Fruit fly (Drosophila melanogaster) whole organism, adult: Measurements from ENCODE around the gene srw.
A peak's percentile ranks its signal among the peaks of the same experiment; 100 is the strongest.

ENCODE experiments used
- CG11617 ChIP-seq: fragments of 200-800 bp; sonication (Bioruptor generic); optimal IDR thresholded peaks from 2 replicates; lab custom pipeline; 2017; ENCODE audit warnings: mild to moderate bottlenecking, missing biosample characterization, missing genetic modification reagents, missing genetic modification characterization
- CG12768 ChIP-seq: fragments of 200-800 bp; sonication (Bioruptor generic); optimal IDR thresholded peaks from 2 replicates; lab custom pipeline; 2017; ENCODE audit warnings: missing biosample characterization, missing genetic modification characterization, mild to moderate bottlenecking, moderate library complexity, missing genetic modification reagents
- CG14711 ChIP-seq: fragments of 200-800 bp; sonication (Bioruptor generic); optimal IDR thresholded peaks from 2 replicates; lab custom pipeline; 2018; ENCODE audit warnings: missing biosample characterization, mild to moderate bottlenecking, missing genetic modification characterization, moderate library complexity
- CG1620 ChIP-seq: fragments of 200-800 bp; sonication (Bioruptor generic); optimal IDR thresholded peaks from 2 replicates; lab custom pipeline; 2016; ENCODE audit warnings: missing biosample characterization, missing genetic modification characterization
- CG33017 ChIP-seq: fragments of 200-800 bp; sonication (Bioruptor generic); optimal IDR thresholded peaks from 2 replicates; lab custom pipeline; 2018; ENCODE audit warnings: missing biosample characterization, mild to moderate bottlenecking, missing genetic modification characterization, moderate library complexity
- CG5204 ChIP-seq: fragments of 200-800 bp; sonication (Bioruptor generic); optimal IDR thresholded peaks from 2 replicates; lab custom pipeline; 2016; ENCODE audit warnings: missing biosample characterization, missing genetic modification characterization
- CG7045 ChIP-seq: fragments of 200-800 bp; sonication (Bioruptor generic); optimal IDR thresholded peaks from 2 replicates; lab custom pipeline; 2017; ENCODE audit warnings: missing biosample characterization, mild to moderate bottlenecking, missing genetic modification characterization
- CG7101 ChIP-seq: fragments of 200-800 bp; sonication (Bioruptor generic); optimal IDR thresholded peaks from 2 replicates; lab custom pipeline; 2018; ENCODE audit warnings: missing biosample characterization, mild to moderate bottlenecking, missing genetic modification characterization, moderate library complexity
- Clk ChIP-seq: fragments of 200-800 bp; sonication (Bioruptor generic); optimal IDR thresholded peaks from 2 replicates; lab custom pipeline; 2017; ENCODE audit warnings: missing biosample characterization, missing genetic modification characterization
- Crg-1 ChIP-seq: fragments of 200-800 bp; sonication (Bioruptor generic); optimal IDR thresholded peaks from 2 replicates; lab custom pipeline; 2016; ENCODE audit warnings: missing biosample characterization, missing genetic modification characterization
- Hr96 ChIP-seq: fragments of 200-800 bp; sonication (Bioruptor generic); optimal IDR thresholded peaks from 2 replicates; lab custom pipeline; 2016; ENCODE audit warnings: missing biosample characterization, missing genetic modification characterization
- Mnt ChIP-seq: fragments of 200-800 bp; sonication (Bioruptor generic); optimal IDR thresholded peaks from 2 replicates; lab custom pipeline; 2016; ENCODE audit warnings: missing biosample characterization, mild to moderate bottlenecking, missing genetic modification characterization
- bab1 ChIP-seq: fragments of 200-800 bp; sonication (Bioruptor generic); optimal IDR thresholded peaks from 3 replicates; lab custom pipeline; 2019; ENCODE audit warnings: missing biosample characterization, mild to moderate bottlenecking, missing genetic modification characterization, moderate library complexity
- cic ChIP-seq: fragments of 200-800 bp; sonication (Bioruptor generic); optimal IDR thresholded peaks from 2 replicates; lab custom pipeline; 2017; ENCODE audit warnings: missing biosample characterization, mild to moderate bottlenecking, missing genetic modification characterization, moderate library complexity
- cnc ChIP-seq, 2 experiments: fragments of >200 bp; optimal IDR thresholded peaks; 2 replicates each; lab custom pipeline; 2017
- kay ChIP-seq: fragments of 200-800 bp; sonication (Bioruptor generic); peaks from one replicate; lab custom pipeline; 2016; ENCODE audit warnings: missing biosample characterization, missing genetic modification characterization, borderline replicate concordance
- ovo ChIP-seq: fragments of 200-800 bp; sonication (Bioruptor generic); optimal IDR thresholded peaks from 2 replicates; lab custom pipeline; 2016; ENCODE audit warnings: missing biosample characterization, missing genetic modification characterization
- pad ChIP-seq: fragments of 200-800 bp; sonication (Bioruptor generic); optimal IDR thresholded peaks from 3 replicates; lab custom pipeline; 2017; ENCODE audit warnings: missing biosample characterization, missing genetic modification characterization, mild to moderate bottlenecking, moderate library complexity, missing genetic modification reagents
- tj ChIP-seq: fragments of 200-800 bp; sonication (Bioruptor generic); optimal IDR thresholded peaks from 3 replicates; lab custom pipeline; 2017; ENCODE audit warnings: missing biosample characterization, mild to moderate bottlenecking, missing genetic modification characterization, moderate library complexity
- toe ChIP-seq: fragments of 200-800 bp; sonication (Bioruptor generic); optimal IDR thresholded peaks from 2 replicates; lab custom pipeline; 2016; ENCODE audit warnings: missing biosample characterization, missing genetic modification characterization

Gene srw

DNA sequence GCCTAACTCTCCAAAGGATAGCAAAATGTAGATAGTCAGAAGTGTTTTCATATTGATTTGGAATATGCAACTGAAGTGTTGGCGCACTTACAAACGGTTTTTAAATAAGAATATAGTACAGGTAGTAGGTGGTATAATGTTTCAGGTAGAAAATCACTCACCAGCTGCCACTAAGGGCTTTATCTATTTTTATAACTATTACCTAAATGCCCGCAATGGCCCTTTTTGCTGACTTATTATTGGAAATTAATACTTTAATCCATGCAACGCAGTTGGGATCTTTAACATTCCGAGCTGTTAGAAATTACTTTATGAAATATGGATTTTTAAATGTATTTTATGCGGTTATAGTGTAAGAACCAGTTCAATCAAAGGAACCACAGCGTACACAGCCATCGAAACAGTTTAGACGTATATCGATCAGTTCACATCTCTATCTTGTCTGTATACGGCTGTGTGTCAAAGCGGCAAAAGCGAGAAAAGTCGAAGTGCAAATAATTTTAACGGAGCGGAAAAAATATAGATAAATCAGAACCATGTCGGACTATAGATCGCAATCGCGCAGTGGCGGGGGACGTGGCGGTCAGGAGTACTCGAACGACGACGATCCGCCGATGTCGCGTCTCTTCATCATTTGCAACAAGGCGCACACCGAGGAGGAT is at the start of gene srw, which contains the start of gene CG1316:
Gene srw, minus strand, starts transcription at position 51 of the 662 bp plus-strand sequence.
Gene CG1316, plus strand, starts transcription at position 424 of the 662 bp plus-strand sequence.
- no peak for TF ChIP-seq CG7101 (tag; lab: Kevin White, UChicago)
- peak; percentile 53 for TF ChIP-seq bab1 (GFP tag; lab: Kevin White, UChicago)
- TF ChIP-seq tj (GFP tag; lab: Kevin White, UChicago), result no peak
- TF ChIP-seq ovo (GFP tag; lab: Kevin White, UChicago), result no peak
- TF ChIP-seq CG12768 (GFP tag; lab: Kevin White, UChicago), result peak; percentile 32
- no peak for TF ChIP-seq CG11617 (GFP tag; lab: Kevin White, UChicago)
- no peak for TF ChIP-seq Hr96
- no peak for TF ChIP-seq cnc (optimal IDR thresholded peaks at IDR 0.05; lab: Kevin White, UChicago)
- no peak for TF ChIP-seq cic (GFP tag; lab: Kevin White, UChicago)
- no peak for TF ChIP-seq CG7045 (GFP tag; lab: Kevin White, UChicago)
- peak; percentile 41 for TF ChIP-seq Mnt (GFP tag; lab: Kevin White, UChicago)
- no peak for TF ChIP-seq Crg-1 (GFP tag; lab: Kevin White, UChicago)
- TF ChIP-seq CG33017, result no peak
- no peak for TF ChIP-seq CG14711 (tag; lab: Kevin White, UChicago)
- TF ChIP-seq CG5204 (GFP tag; lab: Kevin White, UChicago), result no peak

DNA sequence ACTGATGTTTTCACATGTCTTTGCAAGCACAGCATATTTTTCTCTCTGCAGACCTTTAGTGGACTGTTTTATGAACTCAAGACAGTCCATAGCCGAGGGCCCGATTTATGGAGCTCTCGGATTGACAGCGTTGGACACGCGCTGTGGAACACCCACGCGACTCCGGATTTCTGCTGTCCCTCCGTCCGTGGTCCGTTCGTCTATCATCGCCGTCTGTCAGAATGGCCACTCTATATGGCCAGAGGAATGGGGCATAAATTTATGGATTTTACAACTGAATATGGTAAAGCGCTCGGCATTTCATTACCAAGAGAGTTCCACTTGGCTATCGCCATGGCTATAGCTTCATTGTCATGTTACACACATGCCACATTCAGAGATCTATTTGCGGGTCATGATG is 44.8 kb upstream of the srw start:
- TF ChIP-seq Hr96 (no peak), CG12768 (GFP tag; lab: Kevin White, UChicago) (no peak), tj (GFP tag; lab: Kevin White, UChicago) (no peak), cnc (optimal IDR thresholded peaks at IDR 0.05; lab: Kevin White, UChicago) (no peak), Clk (no peak), cic (GFP tag; lab: Kevin White, UChicago) (no peak), CG5204 (GFP tag; lab: Kevin White, UChicago) (no peak), Mnt (GFP tag; lab: Kevin White, UChicago) (no peak), CG1620 (GFP tag; lab: Kevin White, UChicago) (no peak), CG33017 (no peak), CG7101 (tag; lab: Kevin White, UChicago) (no peak), CG11617 (GFP tag; lab: Kevin White, UChicago) (no peak), CG7045 (GFP tag; lab: Kevin White, UChicago) (no peak), bab1 (GFP tag; lab: Kevin White, UChicago) (no peak), pad (GFP tag; lab: Kevin White, UChicago) (no peak), Crg-1 (GFP tag; lab: Kevin White, UChicago) (no peak), ovo (GFP tag; lab: Kevin White, UChicago) (no peak)

DNA sequence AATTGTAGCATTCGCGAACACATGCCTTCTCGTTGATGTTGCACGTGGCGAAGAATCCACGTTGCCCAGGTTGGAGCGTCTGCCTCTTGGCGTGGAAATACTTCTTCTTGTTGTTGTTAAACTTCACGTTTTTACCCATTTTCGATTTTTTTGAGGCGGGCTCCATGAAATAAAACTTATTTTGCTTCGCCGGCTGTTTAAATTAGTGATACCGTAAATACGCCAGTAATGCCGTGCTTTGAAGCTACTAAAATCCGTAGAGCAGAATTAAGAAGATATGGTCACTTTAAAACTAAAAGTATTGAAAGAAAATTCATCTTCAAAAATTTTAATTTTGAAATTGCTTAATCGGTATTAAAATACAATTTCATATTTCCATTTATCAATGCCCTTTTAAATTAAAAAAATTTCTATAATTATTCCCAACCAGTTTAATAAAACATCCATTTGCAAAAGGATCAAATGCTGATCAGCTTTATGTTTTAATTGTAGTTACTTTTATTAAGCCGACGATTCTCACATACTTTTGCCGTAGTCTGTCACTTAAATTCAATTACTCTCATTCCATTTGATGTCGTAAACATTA is 38.8 kb upstream of the srw start, which contains the start of gene CG15014:
Gene CG15014, minus strand, starts transcription at position 228 of the 586 bp plus-strand sequence.
- TF ChIP-seq CG7101 (tag; lab: Kevin White, UChicago) (no peak), CG11617 (GFP tag; lab: Kevin White, UChicago) (no peak), toe (GFP tag; lab: Kevin White, UChicago) (no peak), CG14711 (tag; lab: Kevin White, UChicago) (no peak), bab1 (GFP tag; lab: Kevin White, UChicago) (no peak), CG33017 (no peak), Crg-1 (GFP tag; lab: Kevin White, UChicago) (no peak), tj (GFP tag; lab: Kevin White, UChicago) (peak; percentile 4), kay (peak; percentile 85), Mnt (GFP tag; lab: Kevin White, UChicago) (no peak), CG7045 (GFP tag; lab: Kevin White, UChicago) (no peak)

DNA sequence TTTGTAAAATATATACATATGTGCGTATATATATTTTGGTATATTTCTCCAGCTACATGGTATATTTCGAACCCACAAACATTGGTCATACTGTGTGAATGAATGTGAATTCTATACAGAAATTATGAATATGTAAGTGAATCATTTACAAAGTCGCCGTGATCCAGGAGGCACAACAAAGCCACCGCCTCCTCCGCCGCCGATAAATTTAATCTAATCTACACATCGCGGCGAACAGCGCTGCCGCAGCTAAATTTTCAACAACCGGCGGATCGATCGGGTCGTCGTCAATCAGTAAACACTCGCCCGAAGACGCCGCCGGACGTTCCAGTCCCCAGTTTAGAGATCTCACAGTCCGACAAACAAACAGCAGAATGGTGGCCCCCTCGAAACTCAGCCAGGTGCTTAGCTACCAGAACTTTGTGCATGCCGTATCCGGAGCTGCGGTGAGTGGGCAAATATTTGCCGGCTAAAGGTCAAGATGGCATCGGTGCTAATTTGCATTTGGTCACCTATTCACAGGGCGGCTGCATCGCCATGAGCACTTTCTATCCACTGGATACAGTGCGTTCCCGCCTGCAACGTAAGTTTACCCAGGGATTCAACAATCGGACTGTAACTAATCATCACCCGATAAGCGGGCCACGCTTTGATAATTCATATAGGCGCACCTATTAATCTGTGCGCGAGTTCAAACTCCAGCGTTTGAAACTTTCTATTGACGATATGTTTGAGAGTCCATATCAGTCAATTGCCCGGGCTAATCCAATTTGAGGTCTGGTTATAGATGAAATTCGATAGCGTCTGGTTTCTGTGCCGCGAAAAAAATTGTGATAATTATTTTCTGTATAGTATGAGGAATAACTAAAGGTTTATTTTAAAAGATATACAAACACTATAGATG is 35.7 kb upstream of the srw start, which contains the start of gene PMP34:
Gene PMP34, plus strand, starts transcription at position 79 of the 904 bp plus-strand sequence.
- TF ChIP-seq Mnt (GFP tag; lab: Kevin White, UChicago), result peak; percentile 29
- TF ChIP-seq CG5204 (GFP tag; lab: Kevin White, UChicago), result no peak
- peak; percentile 21 for TF ChIP-seq CG12768 (GFP tag; lab: Kevin White, UChicago)
- TF ChIP-seq kay, result peak; percentile 84
- peak; percentile 25 for TF ChIP-seq cic (GFP tag; lab: Kevin White, UChicago)
- peak; percentile 1 for TF ChIP-seq Hr96
- TF ChIP-seq CG1620 (GFP tag; lab: Kevin White, UChicago), result no peak
- TF ChIP-seq CG7101 (tag; lab: Kevin White, UChicago), result peak; percentile 4
- TF ChIP-seq CG11617 (GFP tag; lab: Kevin White, UChicago), result peak; percentile 8

DNA sequence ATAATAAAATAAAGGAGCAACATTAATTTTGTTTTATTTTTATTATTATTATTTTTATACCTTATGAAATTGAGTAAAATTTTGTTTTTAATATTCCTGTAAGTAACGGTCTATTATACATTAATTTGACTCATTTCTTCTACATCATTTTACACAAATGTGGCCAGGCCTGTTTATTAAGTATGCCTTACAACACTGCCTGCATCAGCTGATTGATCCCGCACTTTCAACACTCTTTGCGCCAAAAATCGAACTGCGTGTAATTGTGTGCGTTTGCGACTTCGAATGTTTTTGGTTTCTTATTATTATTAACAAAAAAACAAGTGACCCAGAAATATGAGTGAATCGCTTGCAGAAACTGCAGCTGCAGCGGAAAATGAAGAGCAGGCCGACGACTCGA is 30.0 kb upstream of the srw start, which contains the start of gene Claspin:
Gene Claspin, plus strand, starts transcription at position 185 of the 400 bp plus-strand sequence.
- no peak for TF ChIP-seq CG12768 (GFP tag; lab: Kevin White, UChicago)
- TF ChIP-seq CG33017, result no peak
- peak; percentile 5 for TF ChIP-seq CG5204 (GFP tag; lab: Kevin White, UChicago)
- TF ChIP-seq Hr96, result peak; percentile 37
- peak; percentile 84 for TF ChIP-seq kay
- TF ChIP-seq CG14711 (tag; lab: Kevin White, UChicago), result no peak
- peak; percentile 20 for TF ChIP-seq Mnt (GFP tag; lab: Kevin White, UChicago)
- peak; percentile 67 for TF ChIP-seq tj (GFP tag; lab: Kevin White, UChicago)
- TF ChIP-seq CG7101 (tag; lab: Kevin White, UChicago), result peak; percentile 46
- no peak for TF ChIP-seq cnc (optimal IDR thresholded peaks at IDR 0.05; lab: Kevin White, UChicago)
- TF ChIP-seq Clk, result no peak
- TF ChIP-seq CG1620 (GFP tag; lab: Kevin White, UChicago), result peak; percentile 70
- TF ChIP-seq CG7045 (GFP tag; lab: Kevin White, UChicago), result no peak
- peak; percentile 41 for TF ChIP-seq pad (GFP tag; lab: Kevin White, UChicago)
- TF ChIP-seq bab1 (GFP tag; lab: Kevin White, UChicago), result peak; percentile 84
- no peak for TF ChIP-seq cic (GFP tag; lab: Kevin White, UChicago)
- no peak for TF ChIP-seq CG11617 (GFP tag; lab: Kevin White, UChicago)
- TF ChIP-seq Crg-1 (GFP tag; lab: Kevin White, UChicago), result peak; percentile 73
- TF ChIP-seq ovo (GFP tag; lab: Kevin White, UChicago), result peak; percentile 62
- peak; percentile 37 for TF ChIP-seq toe (GFP tag; lab: Kevin White, UChicago)
